Fruit fly (Drosophila melanogaster): ENCODE results near the gene CG42750.
A peak's percentile ranks its signal among the peaks of the same experiment; 100 is the strongest.

CG42750 gene

dm6 chr2L:18310489-18310888, 34.9 kb upstream of the CG42750 start (continued):
- no peak for TF ChIP-seq sima (GFP tag; optimal IDR thresholded peaks at IDR 0.05)
- TF ChIP-seq Sry-β (GFP tag; optimal IDR thresholded peaks at IDR 0.05) = no peak
- TF ChIP-seq Xrp1 (GFP tag; IDR thresholded peaks at IDR 0.05) = peak; percentile 85
- TF ChIP-seq toy (GFP tag; IDR thresholded peaks at IDR 0.05) = no peak
- TF ChIP-seq CG6654 (GFP tag; optimal IDR thresholded peaks at IDR 0.05) = peak; percentile 4
- TF ChIP-seq Dref (GFP tag; IDR thresholded peaks at IDR 0.05) = no peak
- no peak for TF ChIP-seq Hr39 (optimal IDR thresholded peaks at IDR 0.05)
- no peak for TF ChIP-seq Antp (GFP tag; optimal IDR thresholded peaks at IDR 0.05)
- peak; percentile 46 for TF ChIP-seq CG12155 (GFP tag; optimal IDR thresholded peaks at IDR 0.05)
- no peak for TF ChIP-seq Med (GFP tag)
- TF ChIP-seq en (GFP tag; optimal IDR thresholded peaks at IDR 0.05) = no peak
- no peak for TF ChIP-seq Dad (GFP tag; optimal IDR thresholded peaks at IDR 0.05)
- TF ChIP-seq crol (GFP tag; IDR thresholded peaks at IDR 0.05) = no peak
- peak; percentile 57; the same call in 1 of the 2 replicates for TF ChIP-seq Ptx1 (GFP tag; IDR thresholded peaks at IDR 0.05)
- TF ChIP-seq NC2α (GFP tag; optimal IDR thresholded peaks at IDR 0.05) = no peak
- no peak for TF ChIP-seq bigmax (GFP tag; optimal IDR thresholded peaks at IDR 0.05)
- TF ChIP-seq her (GFP tag; optimal IDR thresholded peaks at IDR 0.05) = no peak
- peak; percentile 54 for TF ChIP-seq CG13775 (GFP tag; optimal IDR thresholded peaks at IDR 0.05)
- no peak for TF ChIP-seq CG1832 (GFP tag; optimal IDR thresholded peaks at IDR 0.05)
- TF ChIP-seq Atf6 (GFP tag; IDR thresholded peaks at IDR 0.05) = peak; percentile 9; the same call in 1 of the 2 replicates
- no peak for TF ChIP-seq bbx (GFP tag; IDR thresholded peaks at IDR 0.05; ENCODE audit: partially characterized antibody)
- peak; percentile 37 for TF ChIP-seq bcd (GFP tag; optimal IDR thresholded peaks at IDR 0.05)
- no peak for TF ChIP-seq CG42726 (GFP tag; IDR thresholded peaks at IDR 0.05; ENCODE audit: partially characterized antibody)
- 0 out of 3 replicates have a peak, but pooled peaks have one; percentile 45 for TF ChIP-seq H15 (GFP tag; IDR thresholded peaks at IDR 0.05)
- TF ChIP-seq exex (tag; optimal IDR thresholded peaks at IDR 0.05) = no peak
- TF ChIP-seq zf30C (GFP tag; optimal IDR thresholded peaks at IDR 0.05) = no peak
- TF ChIP-seq CG7786 (GFP tag; optimal IDR thresholded peaks at IDR 0.05) = no peak
- no peak for TF ChIP-seq Side (GFP tag; optimal IDR thresholded peaks at IDR 0.05)
- peak in 1 of 2 experiments; percentile 75 for TF ChIP-seq eve (GFP tag; optimal IDR thresholded peaks at IDR 0.05)
- TF ChIP-seq rib (GFP tag; IDR thresholded peaks at IDR 0.05) = no peak
- 0 out of 3 replicates have a peak, but pooled peaks have one; percentile 57 for TF ChIP-seq ci (GFP tag; IDR thresholded peaks at IDR 0.05)
- no peak for TF ChIP-seq gt (GFP tag; IDR thresholded peaks at IDR 0.05)
- peak; percentile 69 for TF ChIP-seq dmrt99B (tag; optimal IDR thresholded peaks at IDR 0.05)
- peak; percentile 38; the same call in 1 of the 2 replicates for TF ChIP-seq CG4404 (GFP tag; IDR thresholded peaks at IDR 0.05)
- TF ChIP-seq HLH4C (GFP tag; IDR thresholded peaks at IDR 0.05; ENCODE audit: partially characterized antibody) = no peak
- TF ChIP-seq Fer2 (tag; optimal IDR thresholded peaks at IDR 0.05) = no peak
- TF ChIP-seq CG43689 (GFP tag; IDR thresholded peaks at IDR 0.05) = no peak
- TF ChIP-seq scrt (GFP tag; optimal IDR thresholded peaks at IDR 0.05) = peak; percentile 32
- no peak for TF ChIP-seq CG10543 (GFP tag; optimal IDR thresholded peaks at IDR 0.05)
- peak; percentile 15 for TF ChIP-seq bab2 (GFP tag; optimal IDR thresholded peaks at IDR 0.05)
- TF ChIP-seq lola (GFP tag; optimal IDR thresholded peaks at IDR 0.05) = peak in 1 of 3 experiments; percentile 74
- no peak for TF ChIP-seq wek (GFP tag; optimal IDR thresholded peaks at IDR 0.05)
- TF ChIP-seq CG18262 (tag; optimal IDR thresholded peaks at IDR 0.05) = peak; percentile 78
- no peak for TF ChIP-seq br (optimal IDR thresholded peaks at IDR 0.05)
- no peak for TF ChIP-seq CG8944 (GFP tag; optimal IDR thresholded peaks at IDR 0.05)

All from whole organism, embryonic.